Worm (Caenorhabditis elegans) whole organism, L4 larva: ENCODE results near the gene nspg-9.

Experiments
- ceh-62 ChIP-seq: sonication (generic microtip); optimal IDR thresholded peaks from 2 replicates; lab custom pipeline; 2017; ENCODE audit warnings: missing biosample characterization, missing genetic modification characterization
- gei-8 ChIP-seq: fragments of 200-800 bp; sonication (Bioruptor generic); optimal IDR thresholded peaks from 2 replicates; lab custom pipeline; 2018; ENCODE audit warnings: mild to moderate bottlenecking, missing genetic modification characterization, missing compliant biosample characterization

- TF ChIP-seq ceh-62 (tag; lab: Kevin White, UChicago) (no peak), gei-8 (GFP tag; lab: Kevin White, UChicago) (no peak)
These were observed 55.7 kb downstream of the nspg-9 start, which contains the start of gene Y57G11A.5 for ce11 chrIV:14512405-14512804.
